Worm (Caenorhabditis elegans) whole organism, young adult: ENCODE data around the gene srh-217.
A peak's percentile ranks its signal among the peaks of the same experiment; 100 is the strongest.

Experiments
- B0035.1 ChIP-seq: sonication (generic microtip); optimal IDR thresholded peaks from 2 replicates; lab custom pipeline; 2016; ENCODE audit warnings: missing genetic modification characterization, mild to moderate bottlenecking, missing compliant biosample characterization, missing genotype, missing genetic modification reagents
- D2030.7 ChIP-seq: fragments of 200-800 bp; sonication (Bioruptor generic); IDR thresholded peaks from 2 replicates; pipeline ENCODE4 v1.3.6; 2022; ENCODE audit warnings: missing genetic modification reagents, missing genetic modification characterization, missing compliant biosample characterization
- F10E7.11 ChIP-seq: sonication (generic microtip); optimal IDR thresholded peaks from 2 replicates; lab custom pipeline; 2017; ENCODE audit warnings: mild to moderate bottlenecking, missing genetic modification characterization, moderate library complexity, missing compliant biosample characterization
- F23B12.7 ChIP-seq: sonication (generic microtip); optimal IDR thresholded peaks from 2 replicates; lab custom pipeline; 2017; ENCODE audit warnings: missing genetic modification characterization, mild to moderate bottlenecking, missing compliant biosample characterization, antibody characterized with exemption, moderate library complexity; ENCODE audit not compliant: insufficient read depth
- F39B2.1 ChIP-seq: fragments of 200-800 bp; sonication (Bioruptor generic); IDR thresholded peaks from 2 replicates; pipeline ENCODE4 v1.3.6; 2022; ENCODE audit warnings: missing genetic modification reagents, missing genetic modification characterization, missing compliant biosample characterization
- F55B11.4 ChIP-seq: sonication (generic microtip); optimal IDR thresholded peaks from 2 replicates; lab custom pipeline; 2016; ENCODE audit warnings: missing compliant biosample characterization, missing genetic modification characterization, borderline replicate concordance; ENCODE audit not compliant: insufficient read depth
- F57A8.1 ChIP-seq: fragments of 200-800 bp; sonication (Bioruptor generic); optimal IDR thresholded peaks from 2 replicates; lab custom pipeline; 2018; ENCODE audit warnings: mild to moderate bottlenecking, missing genetic modification characterization, moderate library complexity, missing compliant biosample characterization
- Y67H2A.10 ChIP-seq: fragments of 200-800 bp; sonication (Bioruptor generic); conservative IDR thresholded peaks from 2 replicates; pipeline ENCODE4 v1.3.6; 2022; ENCODE audit warnings: missing genetic modification reagents, missing genetic modification characterization, missing compliant biosample characterization
- Y79H2A.3 ChIP-seq: fragments of 200-800 bp; sonication (Bioruptor generic); conservative IDR thresholded peaks from 2 replicates; pipeline ENCODE4 v1.3.6; 2022; ENCODE audit warnings: missing genetic modification reagents, missing genetic modification characterization, missing compliant biosample characterization
- ama-1 ChIP-seq, 3 experiments: fragments of 150-350 bp in 1 of 3; sonication (generic microtip) in 2 of 3; optimal IDR thresholded peaks; 2 replicates each; lab custom pipeline; 2014 to 2018; ENCODE audit warnings: missing biosample characterization in 2 of 3, missing genetic modification characterization in 2 of 3, missing genetic modification reagents in 2 of 3
- aptf-3 ChIP-seq: fragments of 200-800 bp; sonication (Bioruptor generic); IDR thresholded peaks from 2 replicates; pipeline ENCODE4 v1.3.6; 2022; ENCODE audit warnings: missing genetic modification characterization, missing compliant biosample characterization
- atf-7 ChIP-seq: sonication (generic microtip); optimal IDR thresholded peaks from 2 replicates; lab custom pipeline; 2017; ENCODE audit warnings: mild to moderate bottlenecking, missing genetic modification characterization, missing compliant biosample characterization
- athp-1 ChIP-seq: sonication (generic microtip); optimal IDR thresholded peaks from 2 replicates; lab custom pipeline; 2017; ENCODE audit warnings: mild to moderate bottlenecking, missing genetic modification characterization, missing compliant biosample characterization
- attf-5 ChIP-seq: fragments of 200-800 bp; sonication (Bioruptor generic); optimal IDR thresholded peaks from 2 replicates; lab custom pipeline; 2018; ENCODE audit warnings: mild to moderate bottlenecking, missing genetic modification characterization, missing compliant biosample characterization
- attf-6 ChIP-seq: fragments of 200-800 bp; sonication (Bioruptor generic); IDR thresholded peaks from 2 replicates; pipeline ENCODE4 v1.3.6; 2022; ENCODE audit warnings: missing genetic modification reagents, missing genetic modification characterization, missing compliant biosample characterization
- ccch-3 ChIP-seq: fragments of 200-800 bp; sonication (Bioruptor generic); optimal IDR thresholded peaks from 2 replicates; lab custom pipeline; 2018; ENCODE audit warnings: mild to moderate bottlenecking, missing genetic modification characterization, missing compliant biosample characterization
- cebp-2 ChIP-seq: fragments of 200-800 bp; sonication (Bioruptor generic); IDR thresholded peaks from 2 replicates; pipeline ENCODE4 v1.3.6; 2022; ENCODE audit warnings: missing genetic modification characterization, missing compliant biosample characterization
- ceh-100 ChIP-seq: fragments of 200-800 bp; sonication (Bioruptor generic); IDR thresholded peaks from 2 replicates; pipeline ENCODE4 v1.3.6; 2022; ENCODE audit warnings: missing genetic modification reagents, missing genetic modification characterization, missing compliant biosample characterization
- die-1 ChIP-seq: sonication (generic microtip); optimal IDR thresholded peaks from 2 replicates; lab custom pipeline; 2016; ENCODE audit warnings: missing genotype, mild to moderate bottlenecking, missing genetic modification characterization, missing compliant biosample characterization
- egl-44 ChIP-seq: fragments of 200-800 bp; sonication (Bioruptor generic); IDR thresholded peaks from 2 replicates; pipeline ENCODE4 v1.3.6; 2022; ENCODE audit warnings: missing genetic modification reagents, missing genetic modification characterization, missing compliant biosample characterization
- egrh-3 ChIP-seq: fragments of 200-800 bp; sonication (Bioruptor generic); IDR thresholded peaks from 2 replicates; pipeline ENCODE4 v1.3.6; 2022; ENCODE audit warnings: missing genetic modification reagents, missing genetic modification characterization, missing compliant biosample characterization
- ets-4 ChIP-seq: fragments of 200-800 bp; sonication (Bioruptor generic); optimal IDR thresholded peaks from 2 replicates; lab custom pipeline; 2018; ENCODE audit warnings: mild to moderate bottlenecking, missing genetic modification characterization, missing compliant biosample characterization
- hlh-12 ChIP-seq: sonication (generic microtip); optimal IDR thresholded peaks from 2 replicates; lab custom pipeline; 2016; ENCODE audit warnings: missing genetic modification characterization, missing compliant biosample characterization
- hsf-1 ChIP-seq: fragments of 200-800 bp; sonication (Bioruptor generic); IDR thresholded peaks from 2 replicates; pipeline ENCODE4 v1.3.6; 2022; ENCODE audit warnings: missing genetic modification reagents, missing genetic modification characterization, missing compliant biosample characterization
- let-607 ChIP-seq, 2 experiments: fragments of 200-800 bp in 1 of 2; sonication (Bioruptor generic) in 1 of 2; sonication (generic microtip) in 1 of 2; optimal IDR thresholded peaks; 2 replicates each; lab custom pipeline; 2016 to 2018; ENCODE audit warnings: mild to moderate bottlenecking in 2 of 2, missing compliant biosample characterization in 2 of 2, missing genetic modification characterization in 2 of 2, moderate library complexity in 2 of 2, missing genotype in 1 of 2
- lin-40 ChIP-seq: sonication (generic microtip); optimal IDR thresholded peaks from 2 replicates; lab custom pipeline; 2016; ENCODE audit warnings: missing genetic modification characterization, mild to moderate bottlenecking, missing compliant biosample characterization, missing genotype, missing genetic modification reagents
- lir-1 ChIP-seq: fragments of 200-800 bp; sonication (Bioruptor generic); conservative IDR thresholded peaks from 2 replicates; pipeline ENCODE4 v1.3.6; 2022; ENCODE audit warnings: missing genetic modification reagents, missing genetic modification characterization, missing compliant biosample characterization
- lsy-27 ChIP-seq: sonication (generic microtip); optimal IDR thresholded peaks from 2 replicates; lab custom pipeline; 2017; ENCODE audit warnings: missing genetic modification characterization, mild to moderate bottlenecking, missing compliant biosample characterization, antibody characterized with exemption, missing genotype, borderline replicate concordance; ENCODE audit not compliant: insufficient read depth
- madf-10 ChIP-seq: sonication (generic microtip); optimal IDR thresholded peaks from 2 replicates; lab custom pipeline; 2016; ENCODE audit warnings: mild to moderate bottlenecking, missing genetic modification characterization, missing compliant biosample characterization
- mxl-1 ChIP-seq: sonication (generic microtip); optimal IDR thresholded peaks from 2 replicates; lab custom pipeline; 2016; ENCODE audit warnings: missing genetic modification characterization, missing compliant biosample characterization
- nfya-2 ChIP-seq: fragments of 200-800 bp; sonication (Bioruptor generic); IDR thresholded peaks from 2 replicates; pipeline ENCODE4 v1.3.6; 2022; ENCODE audit warnings: missing genetic modification reagents, missing genetic modification characterization, missing compliant biosample characterization
- nfyb-1 ChIP-seq: fragments of 200-800 bp; sonication (Bioruptor generic); IDR thresholded peaks from 2 replicates; pipeline ENCODE4 v1.3.6; 2022; ENCODE audit warnings: missing genetic modification reagents, missing genetic modification characterization, missing compliant biosample characterization
- pbrm-1 ChIP-seq: fragments of 200-800 bp; sonication (Bioruptor generic); IDR thresholded peaks from 2 replicates; pipeline ENCODE4 v1.3.6; 2022; ENCODE audit warnings: missing genetic modification reagents, missing genetic modification characterization, missing compliant biosample characterization
- pha-4 ChIP-seq: fragments of 150-350 bp; sonication (generic microtip); optimal IDR thresholded peaks from 2 replicates; lab custom pipeline; 2014; ENCODE audit warnings: missing biosample characterization, missing genetic modification reagents, missing genetic modification characterization
- rec-8 ChIP-seq, 2 experiments: sonication (generic microtip); optimal IDR thresholded peaks; 2 replicates each; lab custom pipeline; 2016; ENCODE audit warnings: mild to moderate bottlenecking in 2 of 2, missing genetic modification characterization in 2 of 2, missing genetic modification reagents in 2 of 2, missing genotype in 2 of 2, missing biosample characterization in 1 of 2, missing compliant biosample characterization in 1 of 2, moderate library complexity in 1 of 2
- snpc-1.1 ChIP-seq: sonication (generic microtip); optimal IDR thresholded peaks from 2 replicates; lab custom pipeline; 2017; ENCODE audit warnings: missing genetic modification characterization, mild to moderate bottlenecking, missing compliant biosample characterization, antibody characterized with exemption, moderate library complexity, missing genotype, missing genetic modification reagents; ENCODE audit not compliant: insufficient read depth
- snpc-1.3 ChIP-seq: sonication (generic microtip); optimal IDR thresholded peaks from 2 replicates; lab custom pipeline; 2017; ENCODE audit warnings: missing genetic modification characterization, mild to moderate bottlenecking, missing compliant biosample characterization, antibody characterized with exemption, moderate library complexity, missing genotype, missing genetic modification reagents; ENCODE audit not compliant: insufficient read depth
- somi-1 ChIP-seq: fragments of 200-800 bp; sonication (Bioruptor generic); optimal IDR thresholded peaks from 2 replicates; lab custom pipeline; 2018; ENCODE audit warnings: mild to moderate bottlenecking, missing genetic modification characterization, missing compliant biosample characterization
- tbx-9 ChIP-seq: sonication (generic microtip); optimal IDR thresholded peaks from 2 replicates; lab custom pipeline; 2016; ENCODE audit warnings: borderline replicate concordance, missing genetic modification characterization, inconsistent platforms, missing compliant biosample characterization
- unc-62 ChIP-seq: fragments of 150-350 bp; optimal IDR thresholded peaks from 2 replicates; lab custom pipeline; 2014; ENCODE audit warnings: missing biosample characterization, missing genetic modification reagents, missing genetic modification characterization
- xnd-1 ChIP-seq: sonication (generic microtip); optimal IDR thresholded peaks from 2 replicates; lab custom pipeline; 2016; ENCODE audit warnings: missing genotype, missing genetic modification reagents, missing genetic modification characterization, missing compliant biosample characterization
- zim-3 ChIP-seq: sonication (generic microtip); optimal IDR thresholded peaks from 2 replicates; lab custom pipeline; 2017; ENCODE audit warnings: mild to moderate bottlenecking, missing genetic modification characterization, moderate library complexity, missing compliant biosample characterization
- ztf-25 ChIP-seq: fragments of 200-800 bp; sonication (Bioruptor generic); IDR thresholded peaks from 2 replicates; pipeline ENCODE4 v1.3.6; 2022; ENCODE audit warnings: missing genetic modification reagents, missing genetic modification characterization, missing compliant biosample characterization
- ztf-26 ChIP-seq: sonication (generic microtip); optimal IDR thresholded peaks from 2 replicates; lab custom pipeline; 2017; ENCODE audit warnings: missing genetic modification characterization, missing compliant biosample characterization
- ztf-28 ChIP-seq: fragments of 200-800 bp; sonication (Bioruptor generic); IDR thresholded peaks from 2 replicates; pipeline ENCODE4 v1.3.6; 2022; ENCODE audit warnings: missing genetic modification reagents, missing genetic modification characterization, missing compliant biosample characterization
- ztf-3 ChIP-seq: fragments of 200-800 bp; sonication (Bioruptor generic); optimal IDR thresholded peaks from 2 replicates; lab custom pipeline; 2018; ENCODE audit warnings: mild to moderate bottlenecking, missing genetic modification characterization, missing compliant biosample characterization

Gene srh-217

DNA sequence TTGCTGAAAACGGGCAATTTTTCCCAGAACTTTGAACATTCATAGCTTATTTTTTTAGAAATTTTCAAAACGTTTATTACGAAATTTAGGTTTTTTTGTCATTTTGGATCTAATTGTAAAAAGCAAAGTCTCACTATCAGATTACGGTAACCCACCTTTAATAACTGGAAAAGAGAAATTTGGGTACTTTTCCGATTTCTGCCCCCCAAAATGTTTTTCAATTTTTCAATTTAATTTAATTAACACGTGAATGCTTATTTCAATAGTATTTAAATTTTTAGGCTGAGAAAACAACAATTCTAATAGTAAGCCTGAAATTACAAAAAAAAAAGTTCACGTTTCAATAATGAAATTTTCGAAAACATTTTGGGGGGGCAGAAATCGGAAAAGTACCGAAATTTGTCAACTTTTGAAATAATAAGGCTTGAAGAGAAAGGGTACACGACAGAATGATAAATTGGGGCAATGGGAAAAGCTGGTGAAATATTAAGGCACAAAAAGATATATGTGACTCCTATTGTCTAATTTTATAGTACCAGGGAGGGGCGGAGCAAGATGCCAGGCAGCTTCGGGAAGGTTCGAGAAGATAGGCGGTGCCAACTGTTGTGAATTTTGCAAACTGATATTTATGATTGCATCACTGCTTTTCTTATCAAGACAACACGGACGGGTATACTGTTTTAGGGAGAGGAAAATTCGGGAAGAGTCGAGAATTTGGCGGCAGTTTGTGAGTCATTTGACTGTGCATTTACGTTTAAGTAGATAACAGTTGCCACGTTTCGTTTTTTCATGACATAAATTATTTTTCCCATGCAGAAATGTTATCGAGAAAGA is 31.1 kb downstream of the srh-217 start, which contains the start of gene F19B2.5 (continued):
- TF ChIP-seq lin-40 (tag; lab: Kevin White, UChicago) (no peak), tbx-9 (tag; lab: Kevin White, UChicago) (no peak), mxl-1 (tag; lab: Kevin White, UChicago) (no peak), egrh-3 (no peak), atf-7 (tag; lab: Kevin White, UChicago) (peak; percentile 95), somi-1 (GFP tag; lab: Kevin White, UChicago) (no peak), ztf-3 (GFP tag; lab: Kevin White, UChicago) (peak; percentile 68), aptf-3 (GFP tag; lab: Robert Waterston, UW) (no peak), athp-1 (no peak), die-1 (tag; lab: Kevin White, UChicago) (no peak), nfyb-1 (GFP tag; lab: Robert Waterston, UW) (peak; percentile 83; the same call in 1 of the 2 replicates), rec-8 (tag; optimal IDR thresholded peaks at IDR 0.05; lab: Kevin White, UChicago) (no peak), attf-6 (GFP tag; lab: Robert Waterston, UW) (no peak), hsf-1 (GFP tag; lab: Robert Waterston, UW) (peak; percentile 97), ztf-25 (GFP tag; lab: Robert Waterston, UW) (no peak), F55B11.4 (tag; lab: Kevin White, UChicago) (no peak), attf-5 (GFP tag; lab: Kevin White, UChicago) (no peak), zim-3 (tag; lab: Kevin White, UChicago) (peak; percentile 56), F39B2.1 (GFP tag; lab: Robert Waterston, UW) (no peak), D2030.7 (GFP tag; lab: Robert Waterston, UW) (no peak), cebp-2 (GFP tag; lab: Robert Waterston, UW) (no peak), ets-4 (peak; percentile 90), nfya-2 (GFP tag; lab: Robert Waterston, UW) (no peak), Y79H2A.3 (no peak), xnd-1 (tag; lab: Kevin White, UChicago) (no peak), ztf-26 (tag; lab: Kevin White, UChicago) (no peak), lsy-27 (tag; lab: Kevin White, UChicago) (no peak), ccch-3 (GFP tag; lab: Kevin White, UChicago) (no peak), F57A8.1 (GFP tag; lab: Kevin White, UChicago) (no peak), pha-4 (tag; lab: Kevin White, UChicago) (peak; percentile 66), snpc-1.3 (no peak), ztf-28 (no peak), let-607 (tag; optimal IDR thresholded peaks at IDR 0.05; lab: Kevin White, UChicago) (peak; percentile 83 to 95), B0035.1 (tag; lab: Kevin White, UChicago) (no peak), madf-10 (peak; percentile 70), unc-62 (GFP tag; lab: Kevin White, UChicago) (peak; percentile 61), egl-44 (GFP tag; lab: Robert Waterston, UW) (no peak), F23B12.7 (tag; lab: Kevin White, UChicago) (no peak), lir-1 (GFP tag; lab: Robert Waterston, UW) (no peak), hlh-12 (tag; lab: Kevin White, UChicago) (no peak), ama-1 (optimal IDR thresholded peaks at IDR 0.05; lab: Kevin White, UChicago) (peak; percentile 71), ama-1 (GFP tag; optimal IDR thresholded peaks at IDR 0.05; lab: Kevin White, UChicago) (no peak), pbrm-1 (GFP tag; lab: Robert Waterston, UW) (no peak), Y67H2A.10 (GFP tag; lab: Robert Waterston, UW) (no peak), ceh-100 (GFP tag; lab: Robert Waterston, UW) (no peak), F10E7.11 (tag; lab: Kevin White, UChicago) (no peak), snpc-1.1 (no peak)
